Worm (Caenorhabditis elegans): ENCODE measurements around the gene hsp-12.3.

The hsp-12.3 gene

DNA sequence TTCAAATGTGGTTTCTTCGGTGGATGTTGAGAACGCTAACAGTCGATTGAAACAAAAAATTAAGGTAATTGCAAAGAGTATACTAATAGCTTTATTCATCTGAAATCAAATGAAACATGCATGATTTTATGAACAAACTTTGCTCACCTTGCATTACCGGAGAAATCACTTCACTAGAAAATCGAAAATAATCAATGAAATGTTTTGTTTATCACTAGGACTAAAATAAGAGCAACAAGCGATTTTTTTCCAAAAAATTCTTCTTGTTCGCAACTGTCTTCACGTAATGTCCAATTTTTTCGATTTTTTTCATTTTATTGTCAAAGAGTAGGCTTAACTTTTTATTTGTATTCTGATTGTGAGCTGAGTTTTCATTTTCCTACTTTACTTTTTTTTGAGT, 22.9 kb downstream of the hsp-12.3 start, which contains the start of gene F56D5.9:
TSS of gene F56D5.9 (minus strand) at position 101 of the 400 bp plus-strand sequence.
- no peak for TF ChIP-seq dmd-4 (tag; optimal IDR thresholded peaks at IDR 0.05; ENCODE audit: borderline replicate concordance)
- TF ChIP-seq ceh-19 (GFP tag; optimal IDR thresholded peaks at IDR 0.05), result no peak
- no peak for TF ChIP-seq ceh-9 (tag; optimal IDR thresholded peaks at IDR 0.05)
- no peak for TF ChIP-seq ceh-22 (tag; optimal IDR thresholded peaks at IDR 0.05)
- TF ChIP-seq tbx-7 (tag; optimal IDR thresholded peaks at IDR 0.05), result no peak
- no peak for TF ChIP-seq pqm-1 (tag; optimal IDR thresholded peaks at IDR 0.05)
- no peak for TF ChIP-seq ceh-31 (tag; optimal IDR thresholded peaks at IDR 0.05)
- no peak for TF ChIP-seq ztf-16 (tag; optimal IDR thresholded peaks at IDR 0.05)
- TF ChIP-seq gmeb-2 (tag; optimal IDR thresholded peaks at IDR 0.05), result no peak
- TF ChIP-seq unc-42 (tag; optimal IDR thresholded peaks at IDR 0.05), result no peak
- no peak for TF ChIP-seq ceh-18 (tag; optimal IDR thresholded peaks at IDR 0.05)

DNA sequence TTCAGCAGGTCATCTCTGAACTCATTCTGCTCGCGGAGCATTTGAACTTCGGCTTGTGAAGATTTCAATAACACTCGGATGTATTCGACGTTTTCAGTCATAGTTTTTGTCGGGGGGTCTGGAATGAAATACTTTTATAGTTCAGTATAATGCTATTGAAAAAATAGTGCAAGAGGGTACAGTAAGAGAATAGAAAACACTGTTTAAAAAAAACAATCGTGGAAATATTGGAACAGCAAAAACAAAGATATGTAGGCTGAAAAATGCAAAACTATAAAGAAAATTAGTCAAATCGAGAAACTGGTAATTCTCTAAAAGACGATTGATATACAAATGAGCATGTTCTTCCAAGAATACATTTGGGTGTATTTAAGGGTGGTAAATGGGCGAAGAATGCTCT, 37.3 kb downstream of the hsp-12.3 start, which contains the start of gene F56D5.5:
TSS of gene F56D5.5 (minus strand) at position 101 of the 400 bp plus-strand sequence.
- TF ChIP-seq pros-1 (tag; optimal IDR thresholded peaks at IDR 0.05) (no peak), lin-11 (tag; optimal IDR thresholded peaks at IDR 0.05) (no peak), elt-2 (tag; optimal IDR thresholded peaks at IDR 0.05) (no peak), hlh-8 (tag; optimal IDR thresholded peaks at IDR 0.05) (no peak), Y22D7AL.16 (tag; optimal IDR thresholded peaks at IDR 0.05) (no peak), pat-9 (tag; optimal IDR thresholded peaks at IDR 0.05) (no peak), unc-42 (tag; optimal IDR thresholded peaks at IDR 0.05) (no peak), pha-2 (tag; optimal IDR thresholded peaks at IDR 0.05) (no peak), dve-1 (tag; optimal IDR thresholded peaks at IDR 0.05) (no peak), C08G9.2 (tag; optimal IDR thresholded peaks at IDR 0.05) (no peak), pax-1 (tag; optimal IDR thresholded peaks at IDR 0.05) (no peak), sox-4 (tag; optimal IDR thresholded peaks at IDR 0.05) (no peak), F13H6.1 (tag; optimal IDR thresholded peaks at IDR 0.05) (no peak), fkh-10 (GFP tag; optimal IDR thresholded peaks at IDR 0.05) (no peak), hlh-30 (tag; optimal IDR thresholded peaks at IDR 0.05; ENCODE audit: insufficient read depth) (no peak), elt-4 (tag; optimal IDR thresholded peaks at IDR 0.05) (no peak)

DNA sequence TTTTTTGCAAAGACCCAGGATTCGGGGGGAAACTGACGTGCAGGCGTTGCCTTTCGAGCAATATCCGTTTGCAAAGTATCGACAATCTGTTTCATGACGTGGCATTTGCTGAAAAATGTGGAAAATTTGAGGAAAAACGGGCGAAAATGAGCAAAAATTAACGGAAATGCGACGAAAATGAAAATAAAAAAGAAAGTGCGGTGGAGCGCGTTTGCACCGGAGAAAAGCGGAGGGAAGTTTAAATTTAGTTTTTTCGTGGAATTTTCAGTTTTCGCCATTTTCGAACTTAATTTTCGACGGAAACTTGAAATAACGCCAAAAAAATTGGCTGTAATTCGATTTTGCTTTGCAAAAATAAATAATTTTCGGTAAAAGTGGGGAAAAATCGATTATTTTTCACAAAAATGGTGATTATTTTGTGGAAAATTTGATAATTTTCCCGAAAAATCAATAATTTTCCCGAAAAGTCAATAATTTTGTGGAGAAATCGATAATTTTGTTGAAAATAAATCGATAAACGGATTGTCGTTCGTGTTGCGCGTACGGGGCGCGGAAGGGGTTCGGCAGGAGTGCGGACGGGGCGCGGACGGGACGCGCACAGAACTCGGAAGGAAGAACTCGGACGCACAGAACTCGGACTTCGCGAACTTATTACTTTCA, 41.4 kb downstream of the hsp-12.3 start:
- TF ChIP-seq ceh-31 (tag; optimal IDR thresholded peaks at IDR 0.05), result no peak
- peak; percentile 36 for TF ChIP-seq ceh-48 (tag; optimal IDR thresholded peaks at IDR 0.05)
- TF ChIP-seq hlh-30 (tag; optimal IDR thresholded peaks at IDR 0.05; ENCODE audit: insufficient read depth), result no peak

DNA sequence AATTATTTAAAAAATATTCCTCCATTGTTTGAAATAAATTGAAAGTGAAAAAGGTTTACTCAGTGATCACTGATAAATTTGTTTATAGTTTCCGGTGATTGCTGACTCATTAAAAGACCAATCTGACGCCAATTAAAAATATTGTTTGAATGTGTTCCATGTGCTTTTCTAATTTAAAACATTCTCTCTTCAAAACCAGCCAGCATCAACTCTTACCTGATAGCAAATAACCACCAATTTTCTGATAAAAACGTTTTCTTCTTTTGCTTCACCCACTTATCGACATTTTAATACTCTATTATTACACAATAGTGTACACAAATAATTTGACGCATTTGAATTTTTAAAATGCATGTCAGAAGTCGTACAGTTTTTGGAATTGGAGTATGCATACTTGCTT, 43.6 kb downstream of the hsp-12.3 start, which contains the start of gene F56D5.6:
TSS of gene F56D5.6 (plus strand) at position 208 of the 400 bp plus-strand sequence.
- TF ChIP-seq lin-11 (tag; optimal IDR thresholded peaks at IDR 0.05), result no peak
- no peak for TF ChIP-seq sdc-2 (tag; optimal IDR thresholded peaks at IDR 0.05)
- no peak for TF ChIP-seq C08G9.2 (tag; optimal IDR thresholded peaks at IDR 0.05)
- no peak for TF ChIP-seq ceh-6 (GFP tag; optimal IDR thresholded peaks at IDR 0.05)
- TF ChIP-seq Y22D7AL.16 (tag; optimal IDR thresholded peaks at IDR 0.05), result no peak
- no peak for TF ChIP-seq ztf-16 (tag; optimal IDR thresholded peaks at IDR 0.05)
- TF ChIP-seq hlh-6 (tag; optimal IDR thresholded peaks at IDR 0.05), result no peak
- TF ChIP-seq nhr-11 (tag; optimal IDR thresholded peaks at IDR 0.05), result no peak
- TF ChIP-seq ceh-9 (tag; optimal IDR thresholded peaks at IDR 0.05), result no peak
- no peak for TF ChIP-seq pag-3 (tag; optimal IDR thresholded peaks at IDR 0.05; ENCODE audit: borderline replicate concordance)
- no peak for TF ChIP-seq hlh-15 (tag; optimal IDR thresholded peaks at IDR 0.05)
- no peak for TF ChIP-seq T23F11.4 (GFP tag; optimal IDR thresholded peaks at IDR 0.05)
- TF ChIP-seq lim-6 (tag; optimal IDR thresholded peaks at IDR 0.05), result no peak
- TF ChIP-seq ama-1 (optimal IDR thresholded peaks at IDR 0.05), result no peak
- no peak for TF ChIP-seq ceh-2 (tag; optimal IDR thresholded peaks at IDR 0.05)
- no peak for TF ChIP-seq odd-2 (tag; optimal IDR thresholded peaks at IDR 0.05)
- TF ChIP-seq ceh-45 (GFP tag; IDR thresholded peaks at IDR 0.05), result no peak
- TF ChIP-seq zip-5 (tag; optimal IDR thresholded peaks at IDR 0.05), result no peak
- no peak for TF ChIP-seq ceh-24 (tag; optimal IDR thresholded peaks at IDR 0.05)
